Fruit fly (Drosophila melanogaster) S2 (cell line): ENCODE data around the gene zetaCOP.

Experiments used
- CG8478 ChIP-seq: fragments of >200 bp; optimal IDR thresholded peaks from 2 replicates; lab custom pipeline; 2018
- CTCF ChIP-seq, 2 experiments: fragments of >200 bp; optimal IDR thresholded peaks; 2 replicates each; lab custom pipeline; 2018

zetaCOP gene

dm6 chr3L:16673367-16674014 is at the start of gene zetaCOP, which contains the start of gene CG13032:
TSS of gene zetaCOP (minus strand) at chr3L:16673555.
TSS of gene CG13032 (plus strand) at chr3L:16673964.
- no peak for TF ChIP-seq CG8478 (lab: Kevin White, UChicago)
- TF ChIP-seq CTCF (optimal IDR thresholded peaks at IDR 0.05; lab: Kevin White, UChicago) = no peak

dm6 chr3L:16714193-16714538 is 40.8 kb upstream of the zetaCOP start:
- TF ChIP-seq CG8478 (lab: Kevin White, UChicago) (no peak), CTCF (optimal IDR thresholded peaks at IDR 0.05; lab: Kevin White, UChicago) (no peak)

- TF ChIP-seq CG8478 (lab: Kevin White, UChicago) (no peak), CTCF (optimal IDR thresholded peaks at IDR 0.05; lab: Kevin White, UChicago) (peak in 1 of 2 experiments; percentile 16)
These were observed 40.3 kb upstream of the zetaCOP start for dm6 chr3L:16713446-16714192.

dm6 chr3L:16712371-16712770 is 39.0 kb upstream of the zetaCOP start:
- TF ChIP-seq CG8478 (lab: Kevin White, UChicago) (no peak), CTCF (optimal IDR thresholded peaks at IDR 0.05; lab: Kevin White, UChicago) (peak in 1 of 2 experiments; percentile 40)

dm6 chr3L:16711430-16712228 is 38.3 kb upstream of the zetaCOP start, which contains the start of the genes CG43954, Lasp and Dab:
TSS of gene CG43954 (minus strand) at chr3L:16711677.
TSS of gene Lasp (minus strand) at chr3L:16711677.
TSS of gene Dab (plus strand) at chr3L:16712126.
- TF ChIP-seq CTCF (optimal IDR thresholded peaks at IDR 0.05; lab: Kevin White, UChicago) = peak; percentile 95 to 96
- TF ChIP-seq CG8478 (lab: Kevin White, UChicago) = no peak

dm6 chr3L:16710258-16711020 is 37.1 kb upstream of the zetaCOP start:
- TF ChIP-seq CTCF (optimal IDR thresholded peaks at IDR 0.05; lab: Kevin White, UChicago) (no peak), CG8478 (lab: Kevin White, UChicago) (no peak)

dm6 chr3L:16709673-16710257 is 36.4 kb upstream of the zetaCOP start:
- no peak for TF ChIP-seq CTCF (optimal IDR thresholded peaks at IDR 0.05; lab: Kevin White, UChicago)
- no peak for TF ChIP-seq CG8478 (lab: Kevin White, UChicago)

dm6 chr3L:16708738-16709350 is 35.5 kb upstream of the zetaCOP start:
- no peak for TF ChIP-seq CG8478 (lab: Kevin White, UChicago)
- TF ChIP-seq CTCF (optimal IDR thresholded peaks at IDR 0.05; lab: Kevin White, UChicago) = no peak

dm6 chr3L:16705630-16706029 is 32.3 kb upstream of the zetaCOP start:
- TF ChIP-seq CTCF (optimal IDR thresholded peaks at IDR 0.05; lab: Kevin White, UChicago) (peak; percentile 62 to 70), CG8478 (lab: Kevin White, UChicago) (no peak)

- no peak for TF ChIP-seq CG8478 (lab: Kevin White, UChicago)
- TF ChIP-seq CTCF (optimal IDR thresholded peaks at IDR 0.05; lab: Kevin White, UChicago) = no peak
These were observed 31.3 kb upstream of the zetaCOP start, which contains the start of gene CG9692 for dm6 chr3L:16704673-16705072. TSS of gene CG9692 (plus strand) at chr3L:16704973.

- TF ChIP-seq CTCF (optimal IDR thresholded peaks at IDR 0.05; lab: Kevin White, UChicago) (no peak), CG8478 (lab: Kevin White, UChicago) (no peak)
These were observed 30.9 kb upstream of the zetaCOP start for dm6 chr3L:16704251-16704650.

- TF ChIP-seq CTCF (optimal IDR thresholded peaks at IDR 0.05; lab: Kevin White, UChicago) = no peak
- TF ChIP-seq CG8478 (lab: Kevin White, UChicago) = no peak
These were observed 29.5 kb upstream of the zetaCOP start for dm6 chr3L:16702866-16703265.
